Worm (Caenorhabditis elegans): ENCODE measurements around the gene popl-7.

popl-7 gene

DNA sequence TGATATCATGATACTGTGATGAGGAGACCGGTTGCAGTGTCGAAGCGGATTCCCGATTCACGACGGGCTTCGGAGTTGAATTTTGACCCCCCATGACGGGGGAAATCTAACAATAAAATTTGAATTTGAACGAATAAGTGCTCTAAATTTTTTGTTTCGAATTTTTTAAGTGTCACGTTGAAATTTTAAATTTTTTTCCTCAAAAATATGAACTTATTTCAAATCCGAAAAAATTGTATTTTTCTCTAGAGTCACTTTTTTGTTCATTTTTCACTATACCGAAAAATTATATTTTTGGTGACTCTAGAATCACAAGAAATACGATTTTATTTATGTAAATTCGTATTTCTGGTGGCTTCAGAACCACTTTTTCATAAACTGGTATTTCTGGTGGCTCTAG is 12.0 kb upstream of the popl-7 start, which contains the start of gene W02A2.8:
W02A2.8 (minus strand) TSS at position 101 of the 400 bp plus-strand sequence.
- TF ChIP-seq cebp-1 (GFP tag; IDR thresholded peaks at IDR 0.05) (no peak), cebp-1 (tag; optimal IDR thresholded peaks at IDR 0.05) (no peak), pbrm-1 (GFP tag; IDR thresholded peaks at IDR 0.05) (no peak)

ce11 chrIV:13360144-13360543 is 10.3 kb upstream of the popl-7 start, which contains the start of gene Y62E10A.3:
Gene Y62E10A.3, minus strand, starts transcription at chrIV:13360244.
- TF ChIP-seq B0019.2 (GFP tag; conservative IDR thresholded peaks at IDR 0.05) (no peak), lsy-27 (tag; optimal IDR thresholded peaks at IDR 0.05; ENCODE audit: borderline replicate concordance, insufficient read depth) (no peak), ztf-18 (tag; optimal IDR thresholded peaks at IDR 0.05) (no peak), ekl-4 (GFP tag; IDR thresholded peaks at IDR 0.05) (no peak), lin-54 (GFP tag; optimal IDR thresholded peaks at IDR 0.05) (no peak), zfh-2 (GFP tag; conservative IDR thresholded peaks at IDR 0.05) (no peak), hmg-20 (GFP tag; IDR thresholded peaks at IDR 0.05) (no peak), tbx-9 (tag; optimal IDR thresholded peaks at IDR 0.05; ENCODE audit: borderline replicate concordance) (no peak), F23B12.7 (tag; optimal IDR thresholded peaks at IDR 0.05; ENCODE audit: insufficient read depth) (no peak), ama-1 (optimal IDR thresholded peaks at IDR 0.05) (no peak), ama-1 (GFP tag; optimal IDR thresholded peaks at IDR 0.05) (no peak), nhr-90 (tag; optimal IDR thresholded peaks at IDR 0.05) (no peak), him-1 (tag; optimal IDR thresholded peaks at IDR 0.05) (no peak), Y53G8AR.9 (GFP tag; conservative IDR thresholded peaks at IDR 0.05) (no peak), ccch-3 (GFP tag; optimal IDR thresholded peaks at IDR 0.05) (no peak)

ce11 chrIV:13364869-13365268 is 5.6 kb upstream of the popl-7 start, which contains the start of gene srsx-25:
Gene srsx-25, plus strand, starts transcription at chrIV:13365169.
- no peak for TF ChIP-seq repo-1 (tag; optimal IDR thresholded peaks at IDR 0.05)
- TF ChIP-seq nhr-80 (tag; optimal IDR thresholded peaks at IDR 0.05) = no peak
- no peak for TF ChIP-seq lir-1 (GFP tag; conservative IDR thresholded peaks at IDR 0.05)
- TF ChIP-seq F37B4.10 (GFP tag; IDR thresholded peaks at IDR 0.05) = no peak
- TF ChIP-seq D2030.7 (GFP tag; IDR thresholded peaks at IDR 0.05) = no peak
- no peak for TF ChIP-seq lin-54 (GFP tag; optimal IDR thresholded peaks at IDR 0.05)
- no peak for TF ChIP-seq mes-4 (tag; optimal IDR thresholded peaks at IDR 0.05)
- TF ChIP-seq pha-4 (tag; optimal IDR thresholded peaks at IDR 0.05) = no peak
- TF ChIP-seq rpc-1 (optimal IDR thresholded peaks at IDR 0.05) = no peak
- TF ChIP-seq rpc-1 (tag; optimal IDR thresholded peaks at IDR 0.05) = no peak
- TF ChIP-seq dpl-1 (GFP tag; optimal IDR thresholded peaks at IDR 0.05) = no peak
- no peak for TF ChIP-seq hlh-12 (tag; optimal IDR thresholded peaks at IDR 0.05)
- no peak for TF ChIP-seq cebp-2 (GFP tag; IDR thresholded peaks at IDR 0.05)
- no peak for TF ChIP-seq egl-44 (GFP tag; IDR thresholded peaks at IDR 0.05)
- no peak for TF ChIP-seq snpc-3.4 (tag; optimal IDR thresholded peaks at IDR 0.05)
- no peak for TF ChIP-seq Y53F4B.3 (GFP tag; IDR thresholded peaks at IDR 0.05)
- TF ChIP-seq lag-1 (GFP tag; IDR thresholded peaks at IDR 0.05) = no peak
- TF ChIP-seq mxl-1 (tag; optimal IDR thresholded peaks at IDR 0.05) = no peak
- TF ChIP-seq somi-1 (GFP tag; optimal IDR thresholded peaks at IDR 0.05) = no peak
- TF ChIP-seq sdz-38 (tag; optimal IDR thresholded peaks at IDR 0.05) = no peak

Measured in whole organism, young adult.